Worm (Caenorhabditis elegans) whole organism, mixed stage, embryonic: ENCODE data around the gene F21F8.5.

ENCODE experiments used
- elt-3 ChIP-seq: fragments of 150-350 bp; optimal IDR thresholded peaks from 2 replicates; lab custom pipeline; 2014; ENCODE audit warnings: missing biosample characterization, missing genetic modification characterization
- sptf-1 ChIP-seq: sonication (generic microtip); optimal IDR thresholded peaks from 2 replicates; lab custom pipeline; 2017; ENCODE audit warnings: mild to moderate bottlenecking, missing genetic modification characterization, moderate library complexity, missing compliant biosample characterization
- unc-62 ChIP-seq: fragments of 150-350 bp; optimal IDR thresholded peaks from 2 replicates; lab custom pipeline; 2014; ENCODE audit warnings: missing biosample characterization, missing genetic modification reagents, missing genetic modification characterization

- TF ChIP-seq sptf-1 (tag; lab: Kevin White, UChicago) (no peak), elt-3 (tag; lab: Kevin White, UChicago) (no peak), unc-62 (GFP tag; lab: Kevin White, UChicago) (no peak)
Measured at ce11 chrV:8307681-8308080, 41.5 kb upstream of the F21F8.5 start, which contains the start of gene clec-218.
